Worm (Caenorhabditis elegans): ENCODE data around the gene str-87.

- no peak for TF ChIP-seq mdl-1 (tag; optimal IDR thresholded peaks at IDR 0.05)
- no peak for TF ChIP-seq ceh-28 (tag; optimal IDR thresholded peaks at IDR 0.05)
- no peak for TF ChIP-seq nhr-43 (tag; optimal IDR thresholded peaks at IDR 0.05; ENCODE audit: poor library complexity, severe bottlenecking)
- TF ChIP-seq elt-2 (tag; optimal IDR thresholded peaks at IDR 0.05): no peak
- TF ChIP-seq pha-4 (tag; optimal IDR thresholded peaks at IDR 0.05): no peak
- no peak for TF ChIP-seq nfya-1 (tag; optimal IDR thresholded peaks at IDR 0.05; ENCODE audit: insufficient read depth)
Measured at ce11 chrV:9001175-9001574, 13.2 kb upstream of the str-87 start, which contains the start of gene F59E11.2.
